Worm (Caenorhabditis elegans) whole organism, early embryonic: ENCODE measurements around the gene ZC204.14.

Experiments used
- F13C5.2 ChIP-seq: sonication (generic microtip); optimal IDR thresholded peaks from 2 replicates; lab custom pipeline; 2017; ENCODE audit warnings: mild to moderate bottlenecking, missing genetic modification characterization, inconsistent platforms, missing compliant biosample characterization
- ama-1 ChIP-seq: fragments of 150-350 bp; optimal IDR thresholded peaks from 2 replicates; lab custom pipeline; 2014
- ceh-13 ChIP-seq: fragments of 200-800 bp; sonication (Bioruptor generic); optimal IDR thresholded peaks from 2 replicates; lab custom pipeline; 2018; ENCODE audit warnings: mild to moderate bottlenecking, missing genetic modification characterization, missing compliant biosample characterization
- ceh-36 ChIP-seq: sonication (generic microtip); optimal IDR thresholded peaks from 2 replicates; lab custom pipeline; 2016; ENCODE audit warnings: missing genetic modification characterization, inconsistent platforms, missing compliant biosample characterization
- flt-1 ChIP-seq: fragments of 200-800 bp; sonication (Bioruptor generic); IDR thresholded peaks from 2 replicates; pipeline ENCODE4 v1.3.6; 2022; ENCODE audit warnings: missing genetic modification characterization, missing compliant biosample characterization
- hmbx-1 ChIP-seq: sonication (generic microtip); optimal IDR thresholded peaks from 2 replicates; lab custom pipeline; 2016; ENCODE audit warnings: mild to moderate bottlenecking, missing genetic modification characterization, missing compliant biosample characterization
- pes-1 ChIP-seq: fragments of 200-800 bp; sonication (Bioruptor generic); IDR thresholded peaks from 2 replicates; pipeline ENCODE4 v1.3.6; 2022; ENCODE audit warnings: missing genetic modification reagents, missing genetic modification characterization, missing compliant biosample characterization
- scrt-1 ChIP-seq: fragments of 200-800 bp; sonication (Bioruptor generic); IDR thresholded peaks from 2 replicates; pipeline ENCODE4 v1.3.6; 2022; ENCODE audit warnings: missing genetic modification characterization, missing compliant biosample characterization
- sea-1 ChIP-seq: fragments of 200-800 bp; sonication (Bioruptor generic); conservative IDR thresholded peaks from 2 replicates; pipeline ENCODE4 v1.3.6; 2022; ENCODE audit warnings: missing genetic modification characterization, missing compliant biosample characterization
- tbx-37 ChIP-seq: fragments of 200-800 bp; sonication (Bioruptor generic); conservative IDR thresholded peaks from 2 replicates; pipeline ENCODE4 v1.3.6; 2022; ENCODE audit warnings: missing genetic modification reagents, missing genetic modification characterization, missing compliant biosample characterization
- tra-4 ChIP-seq: sonication (generic microtip); optimal IDR thresholded peaks from 2 replicates; lab custom pipeline; 2017; ENCODE audit warnings: missing genetic modification characterization, missing compliant biosample characterization

ce11 chrII:1666025-1666424, 3.3 kb upstream of the ZC204.14 start, which contains the start of gene srlf-29:
- TF ChIP-seq ama-1 (lab: Kevin White, UChicago) (no peak), ceh-36 (tag; lab: Kevin White, UChicago) (no peak), tra-4 (no peak), F13C5.2 (tag; lab: Kevin White, UChicago) (no peak), tbx-37 (GFP tag; lab: Robert Waterston, UW) (no peak), hmbx-1 (tag; lab: Kevin White, UChicago) (no peak), flt-1 (GFP tag; lab: Robert Waterston, UW) (no peak), sea-1 (no peak), pes-1 (no peak), scrt-1 (no peak), ceh-13 (GFP tag; lab: Kevin White, UChicago) (no peak)
